Fruit fly (Drosophila melanogaster): ENCODE results near the gene CG15385.

CG15385 gene

dm6 chr2L:2226259-2227121 is 14.1 kb upstream of the CG15385 start, which contains the start of the genes CG15387 and sau (continued):
- TF ChIP-seq jumu (GFP tag; optimal IDR thresholded peaks at IDR 0.05) (peak; percentile 84), Dek (tag; optimal IDR thresholded peaks at IDR 0.05) (peak; percentile 76), Trl (optimal IDR thresholded peaks at IDR 0.05) (no peak), Trl (GFP tag; optimal IDR thresholded peaks at IDR 0.05) (peak; percentile 96), CTCF (GFP tag; optimal IDR thresholded peaks at IDR 0.05) (peak; percentile 23), CG17361 (GFP tag; IDR thresholded peaks at IDR 0.05) (peak; percentile 89), fd3F (GFP tag; optimal IDR thresholded peaks at IDR 0.05) (peak; percentile 72), sens-2 (GFP tag; IDR thresholded peaks at IDR 0.05) (no peak), da (GFP tag; optimal IDR thresholded peaks at IDR 0.05) (peak; percentile 65), dimm (GFP tag; IDR thresholded peaks at IDR 0.05) (no peak), CG43689 (GFP tag; IDR thresholded peaks at IDR 0.05) (peak; percentile 64), gce (GFP tag; IDR thresholded peaks at IDR 0.05) (peak; percentile 48; the same call in 1 of the 3 replicates), nmo (GFP tag; optimal IDR thresholded peaks at IDR 0.05) (peak; percentile 91), CG12155 (GFP tag; optimal IDR thresholded peaks at IDR 0.05) (peak; percentile 89), br (optimal IDR thresholded peaks at IDR 0.05) (no peak), onecut (GFP tag; IDR thresholded peaks at IDR 0.05) (peak; percentile 44), cg (GFP tag; optimal IDR thresholded peaks at IDR 0.05) (peak; percentile 73), CG7963 (GFP tag; IDR thresholded peaks at IDR 0.05; ENCODE audit: partially characterized antibody) (peak; percentile 77; the same call in 2 of the 3 replicates), NC2β (GFP tag; optimal IDR thresholded peaks at IDR 0.05) (peak; percentile 90), Ptx1 (GFP tag; IDR thresholded peaks at IDR 0.05) (peak; percentile 84), bcd (GFP tag; optimal IDR thresholded peaks at IDR 0.05) (peak; percentile 82), ab (GFP tag; optimal IDR thresholded peaks at IDR 0.05) (no peak), CG15073 (GFP tag; optimal IDR thresholded peaks at IDR 0.05) (peak; percentile 49), en (GFP tag; optimal IDR thresholded peaks at IDR 0.05) (peak; percentile 77), HHEX (GFP tag; optimal IDR thresholded peaks at IDR 0.05) (peak; percentile 82), CG8290 (GFP tag; optimal IDR thresholded peaks at IDR 0.05) (peak; percentile 92), CG8290 (tag; optimal IDR thresholded peaks at IDR 0.05) (peak; percentile 70 to 88), CG11093 (GFP tag; IDR thresholded peaks at IDR 0.05) (peak; percentile 72), pnt (GFP tag; optimal IDR thresholded peaks at IDR 0.05) (peak; percentile 79), Six4 (GFP tag; optimal IDR thresholded peaks at IDR 0.05) (peak; percentile 81), mld (GFP tag; IDR thresholded peaks at IDR 0.05; ENCODE audit: partially characterized antibody) (peak; percentile 90), aop (GFP tag; IDR thresholded peaks at IDR 0.05) (peak; percentile 61; the same call in 1 of the 2 replicates), CG14014 (GFP tag; IDR thresholded peaks at IDR 0.05) (peak; percentile 82), CkIIα-i1 (GFP tag; IDR thresholded peaks at IDR 0.05) (no peak), bbx (GFP tag; IDR thresholded peaks at IDR 0.05; ENCODE audit: partially characterized antibody) (peak; percentile 86), nau (GFP tag; optimal IDR thresholded peaks at IDR 0.05) (peak; percentile 71), CG30403 (GFP tag; optimal IDR thresholded peaks at IDR 0.05) (peak; percentile 94), HLH3B (GFP tag; IDR thresholded peaks at IDR 0.05) (peak; percentile 79), kah (GFP tag; optimal IDR thresholded peaks at IDR 0.05) (peak; percentile 29), CG13624 (GFP tag; optimal IDR thresholded peaks at IDR 0.05) (peak; percentile 92), HLH4C (GFP tag; IDR thresholded peaks at IDR 0.05; ENCODE audit: partially characterized antibody) (peak; percentile 89), ase (GFP tag; IDR thresholded peaks at IDR 0.05) (peak; percentile 68; the same call in 2 of the 3 replicates), wek (GFP tag; optimal IDR thresholded peaks at IDR 0.05) (peak; percentile 48), Pdp1 (GFP tag; optimal IDR thresholded peaks at IDR 0.05) (peak; percentile 89 to 92), CG10462 (GFP tag; optimal IDR thresholded peaks at IDR 0.05) (peak; percentile 73), Oli (tag; optimal IDR thresholded peaks at IDR 0.05) (peak; percentile 78), zfh2 (GFP tag; optimal IDR thresholded peaks at IDR 0.05) (peak; percentile 93), ttk (GFP tag; IDR thresholded peaks at IDR 0.05) (peak; percentile 80), CrebB (tag; optimal IDR thresholded peaks at IDR 0.05) (peak; percentile 81), Deaf1 (tag; optimal IDR thresholded peaks at IDR 0.05) (peak; percentile 59), CG7745 (tag; optimal IDR thresholded peaks at IDR 0.05) (no peak)
